Worm (Caenorhabditis elegans) whole organism, L4 larva: Measurements from ENCODE around the gene srd-19.

Experiments
- Y48G9A.11 ChIP-seq: fragments of 200-800 bp; sonication (Bioruptor generic); IDR thresholded peaks from 2 replicates; pipeline ENCODE4 v1.3.6; 2022; ENCODE audit warnings: missing genetic modification reagents, missing genetic modification characterization, missing compliant biosample characterization
- ces-1 ChIP-seq: fragments of 150-350 bp; sonication (generic microtip); optimal IDR thresholded peaks from 4 replicates; lab custom pipeline; 2014; ENCODE audit warnings: missing biosample characterization, missing genetic modification reagents, missing genetic modification characterization
- daf-8 ChIP-seq: fragments of 200-800 bp; sonication (Bioruptor generic); IDR thresholded peaks from 2 replicates; pipeline ENCODE4 v1.3.6; 2022; ENCODE audit warnings: missing genetic modification characterization, missing compliant biosample characterization
- dmd-9 ChIP-seq: fragments of 200-800 bp; sonication (Bioruptor generic); IDR thresholded peaks from 2 replicates; pipeline ENCODE4 v1.3.6; 2022; ENCODE audit warnings: missing genetic modification reagents, missing genetic modification characterization, missing compliant biosample characterization
- nhr-111 ChIP-seq: fragments of 200-800 bp; sonication (Bioruptor generic); optimal IDR thresholded peaks from 2 replicates; lab custom pipeline; 2018; ENCODE audit warnings: mild to moderate bottlenecking, missing genetic modification characterization, missing compliant biosample characterization
- pha-4 ChIP-seq, 2 experiments: fragments of 150-350 bp in 1 of 2; fragments of 200-800 bp in 1 of 2; sonication (Bioruptor generic) in 1 of 2; IDR thresholded peaks in 1 of 2; optimal IDR thresholded peaks in 1 of 2; 2 replicates each; pipeline versions ENCODE4 v1.3.6 to Lab custom; 2014 to 2022; ENCODE audit warnings: missing genetic modification characterization in 2 of 2, missing genetic modification reagents in 2 of 2, missing biosample characterization in 1 of 2, missing compliant biosample characterization in 1 of 2
- skn-1 ChIP-seq: fragments of 150-350 bp; optimal IDR thresholded peaks from 2 replicates; lab custom pipeline; 2014; ENCODE audit warnings: missing biosample characterization, missing genetic modification characterization
- unc-130 ChIP-seq: sonication (generic microtip); optimal IDR thresholded peaks from 2 replicates; lab custom pipeline; 2016; ENCODE audit warnings: missing genetic modification reagents, missing genetic modification characterization, missing compliant biosample characterization

DNA sequence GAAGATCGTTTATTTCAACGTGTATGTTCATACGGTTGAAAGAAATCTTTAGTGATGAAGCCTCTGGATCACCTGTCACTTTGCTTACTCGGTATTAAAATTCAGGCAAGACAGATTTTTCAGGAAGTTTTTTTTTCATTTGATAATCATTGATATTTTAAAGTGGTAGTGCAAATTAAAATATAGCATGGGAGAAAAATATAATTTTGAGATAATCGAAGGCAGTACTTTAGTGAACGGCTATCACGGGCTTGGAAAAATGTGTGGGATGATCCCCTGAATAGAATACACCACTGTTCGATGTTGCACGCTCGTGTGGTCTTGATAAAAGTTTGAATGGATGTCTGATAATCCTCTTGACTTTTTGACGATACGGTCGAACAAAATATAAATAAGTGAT, 1.2 kb downstream of the srd-19 start:
- TF ChIP-seq daf-8 (GFP tag; lab: Robert Waterston, UW) (no peak), nhr-111 (no peak), unc-130 (GFP tag; lab: Kevin White, UChicago) (no peak), dmd-9 (GFP tag; lab: Robert Waterston, UW) (no peak), skn-1 (tag; lab: Kevin White, UChicago) (no peak), ces-1 (GFP tag; lab: Kevin White, UChicago) (no peak), Y48G9A.11 (no peak), pha-4 (GFP tag; IDR thresholded peaks at IDR 0.05; lab: Robert Waterston, UW) (no peak), pha-4 (tag; optimal IDR thresholded peaks at IDR 0.05; lab: Kevin White, UChicago) (no peak)
